Fruit fly (Drosophila melanogaster) whole organism, embryonic: ENCODE measurements around the gene CG10116.
A peak's percentile ranks its signal among the peaks of the same experiment; 100 is the strongest.

ENCODE experiments used
- CG10431 ChIP-seq: fragments of 200-800 bp; sonication (Bioruptor generic); optimal IDR thresholded peaks from 3 replicates; lab custom pipeline; 2018; ENCODE audit warnings: missing biosample characterization, mild to moderate bottlenecking, missing genetic modification characterization
- CG11560 ChIP-seq: fragments of 200-800 bp; sonication (Bioruptor generic); IDR thresholded peaks from 3 replicates; pipeline ENCODE4 v1.3.6; 2022; ENCODE audit warnings: missing biosample characterization, missing genetic modification characterization
- CG12071 ChIP-seq: fragments of 200-800 bp; sonication (Bioruptor generic); optimal IDR thresholded peaks from 3 replicates; lab custom pipeline; 2018; ENCODE audit warnings: missing biosample characterization, mild to moderate bottlenecking, missing genetic modification characterization
- CG12236 ChIP-seq: fragments of 200-800 bp; sonication (Bioruptor generic); optimal IDR thresholded peaks from 2 replicates; lab custom pipeline; 2016; ENCODE audit warnings: missing biosample characterization, missing genetic modification characterization
- CG1233 ChIP-seq: fragments of 200-800 bp; sonication (Bioruptor generic); optimal IDR thresholded peaks from 4 replicates; lab custom pipeline; 2018; ENCODE audit warnings: missing biosample characterization, mild to moderate bottlenecking, missing genetic modification characterization
- CG12391 ChIP-seq: fragments of 200-800 bp; sonication (Bioruptor generic); optimal IDR thresholded peaks from 3 replicates; lab custom pipeline; 2018; ENCODE audit warnings: missing biosample characterization, mild to moderate bottlenecking, missing genetic modification characterization, moderate library complexity
- CG14667 ChIP-seq: fragments of 200-800 bp; sonication (Bioruptor generic); IDR thresholded peaks from 2 replicates; pipeline ENCODE4 v1.3.6; 2022; ENCODE audit warnings: missing biosample characterization, missing genetic modification characterization
- CG1529 ChIP-seq: fragments of 200-800 bp; sonication (Bioruptor generic); optimal IDR thresholded peaks from 3 replicates; lab custom pipeline; 2018; ENCODE audit warnings: missing biosample characterization, missing genetic modification characterization
- CG15696 ChIP-seq: fragments of 200-800 bp; sonication (Bioruptor generic); optimal IDR thresholded peaks from 2 replicates; lab custom pipeline; 2019; ENCODE audit warnings: missing biosample characterization, mild to moderate bottlenecking, missing genetic modification characterization, moderate library complexity
- CG1602 ChIP-seq: fragments of 200-800 bp; sonication (Bioruptor generic); optimal IDR thresholded peaks from 3 replicates; lab custom pipeline; 2016; ENCODE audit warnings: missing biosample characterization, missing genetic modification characterization
- CG17186 ChIP-seq: fragments of 200-800 bp; sonication (Bioruptor generic); optimal IDR thresholded peaks from 3 replicates; lab custom pipeline; 2017; ENCODE audit warnings: missing biosample characterization, missing genetic modification reagents, missing genetic modification characterization
- CG17829 ChIP-seq: fragments of 200-800 bp; optimal IDR thresholded peaks from 2 replicates; lab custom pipeline; 2019; ENCODE audit warnings: missing biosample characterization, mild to moderate bottlenecking, missing genetic modification characterization, moderate library complexity
- CG2120 ChIP-seq: fragments of 200-800 bp; sonication (Bioruptor generic); optimal IDR thresholded peaks from 3 replicates; lab custom pipeline; 2016; ENCODE audit warnings: missing biosample characterization, missing genetic modification characterization
- CG3281 ChIP-seq: fragments of 200-800 bp; sonication (Bioruptor generic); optimal IDR thresholded peaks from 3 replicates; lab custom pipeline; 2017; ENCODE audit warnings: missing biosample characterization, mild to moderate bottlenecking, missing genetic modification characterization
- CG3407 ChIP-seq: fragments of 200-800 bp; sonication (Bioruptor generic); optimal IDR thresholded peaks from 2 replicates; lab custom pipeline; 2018; ENCODE audit warnings: missing biosample characterization, mild to moderate bottlenecking, missing genetic modification characterization
- CG3838 ChIP-seq: fragments of 200-800 bp; sonication (Bioruptor generic); optimal IDR thresholded peaks from 3 replicates; lab custom pipeline; 2016; ENCODE audit warnings: missing biosample characterization, missing genetic modification characterization
- CG6254 ChIP-seq: fragments of 200-800 bp; sonication (Bioruptor generic); optimal IDR thresholded peaks from 3 replicates; lab custom pipeline; 2017; ENCODE audit warnings: mild to moderate bottlenecking, missing biosample characterization, missing genetic modification reagents, missing genetic modification characterization
- CG6854 ChIP-seq: fragments of 200-800 bp; sonication (Bioruptor generic); optimal IDR thresholded peaks from 3 replicates; lab custom pipeline; 2017; ENCODE audit warnings: missing biosample characterization, mild to moderate bottlenecking, missing genetic modification characterization
- CHES-1-like ChIP-seq: fragments of 200-800 bp; sonication (Bioruptor generic); optimal IDR thresholded peaks from 2 replicates; lab custom pipeline; 2016; ENCODE audit warnings: missing biosample characterization, missing genetic modification characterization
- Doc2 ChIP-seq: fragments of 200-800 bp; sonication (Bioruptor generic); IDR thresholded peaks from 2 replicates; pipeline ENCODE4 v1.3.6; 2022; ENCODE audit warnings: missing biosample characterization, missing genetic modification characterization
- Eip74EF ChIP-seq, 2 experiments: fragments of 200-800 bp in 1 of 2; fragments of >200 bp in 1 of 2; sonication (Bioruptor generic) in 1 of 2; optimal IDR thresholded peaks; 2 replicates each; lab custom pipeline; 2017 to 2019; ENCODE audit warnings: missing biosample characterization in 2 of 2, missing genetic modification characterization in 2 of 2, mild to moderate bottlenecking in 1 of 2, moderate library complexity in 1 of 2
- H2.0 ChIP-seq: fragments of 200-800 bp; sonication (Bioruptor generic); IDR thresholded peaks from 2 replicates; pipeline ENCODE4 v1.3.6; 2022; ENCODE audit warnings: missing biosample characterization, missing genetic modification characterization
- HLH54F ChIP-seq: fragments of 200-800 bp; sonication (Bioruptor generic); optimal IDR thresholded peaks from 3 replicates; lab custom pipeline; 2016; ENCODE audit warnings: missing biosample characterization, missing genetic modification characterization
- Jarid2 ChIP-seq: fragments of 200-800 bp; sonication (Bioruptor generic); optimal IDR thresholded peaks from 3 replicates; lab custom pipeline; 2017; ENCODE audit warnings: mild to moderate bottlenecking, missing biosample characterization, missing genetic modification reagents, missing genetic modification characterization
- Lim3 ChIP-seq: fragments of 200-800 bp; sonication (Bioruptor generic); IDR thresholded peaks from 2 replicates; pipeline ENCODE4 v1.3.6; 2022; ENCODE audit warnings: missing biosample characterization, missing genetic modification characterization
- Lpt ChIP-seq: fragments of >200 bp; optimal IDR thresholded peaks from 2 replicates; lab custom pipeline; 2018; ENCODE audit warnings: missing biosample characterization, missing genetic modification characterization
- MBD-R2 ChIP-seq: fragments of 200-800 bp; sonication (Bioruptor generic); IDR thresholded peaks from 2 replicates; pipeline ENCODE4 v1.3.6; 2022; ENCODE audit warnings: missing biosample characterization, missing genetic modification characterization
- NFAT ChIP-seq: fragments of 200-800 bp; sonication (Bioruptor generic); IDR thresholded peaks from 2 replicates; pipeline ENCODE4 v1.3.6; 2022; ENCODE audit warnings: missing biosample characterization, missing genetic modification characterization
- Ssrp ChIP-seq: fragments of 200-800 bp; sonication (Bioruptor generic); optimal IDR thresholded peaks from 2 replicates; lab custom pipeline; 2018; ENCODE audit warnings: missing biosample characterization, mild to moderate bottlenecking, missing genetic modification characterization, moderate library complexity
- Usf ChIP-seq: fragments of 200-800 bp; sonication (Bioruptor generic); optimal IDR thresholded peaks from 2 replicates; lab custom pipeline; 2017; ENCODE audit warnings: missing genotype, missing biosample characterization, missing genetic modification characterization
- Vsx1 ChIP-seq: fragments of 200-800 bp; sonication (Bioruptor generic); optimal IDR thresholded peaks from 2 replicates; lab custom pipeline; 2017; ENCODE audit warnings: missing biosample characterization, mild to moderate bottlenecking, missing genetic modification characterization, missing genetic modification reagents
- YL-1 ChIP-seq: fragments of 200-800 bp; sonication (Bioruptor generic); optimal IDR thresholded peaks from 3 replicates; lab custom pipeline; 2017; ENCODE audit warnings: missing biosample characterization, mild to moderate bottlenecking, missing genetic modification characterization
- amos ChIP-seq: fragments of 200-800 bp; sonication (Bioruptor generic); IDR thresholded peaks from 2 replicates; pipeline ENCODE4 v1.3.6; 2022; ENCODE audit warnings: missing biosample characterization, missing genetic modification characterization; ENCODE audit not compliant: partially characterized antibody
- ase ChIP-seq: fragments of 200-800 bp; sonication (Bioruptor generic); IDR thresholded peaks from 3 replicates; pipeline ENCODE4 v1.3.6; 2022; ENCODE audit warnings: missing biosample characterization, missing genetic modification characterization
- corto ChIP-seq: fragments of 200-800 bp; sonication (Bioruptor generic); optimal IDR thresholded peaks from 2 replicates; lab custom pipeline; 2016; ENCODE audit warnings: missing biosample characterization, mild to moderate bottlenecking, missing genetic modification characterization, moderate library complexity
- dm ChIP-seq: fragments of 200-800 bp; sonication (Bioruptor generic); optimal IDR thresholded peaks from 3 replicates; lab custom pipeline; 2016; ENCODE audit warnings: missing biosample characterization, missing genetic modification characterization
- ftz-f1 ChIP-seq: fragments of 200-800 bp; sonication (Bioruptor generic); optimal IDR thresholded peaks from 2 replicates; lab custom pipeline; 2016; ENCODE audit warnings: missing biosample characterization, missing genetic modification characterization
- grau ChIP-seq: fragments of 200-800 bp; optimal IDR thresholded peaks from 3 replicates; lab custom pipeline; 2019; ENCODE audit warnings: missing biosample characterization, mild to moderate bottlenecking, missing genetic modification characterization, moderate library complexity
- gsb-n ChIP-seq: fragments of 200-800 bp; sonication (Bioruptor generic); optimal IDR thresholded peaks from 3 replicates; lab custom pipeline; 2018; ENCODE audit warnings: missing biosample characterization, mild to moderate bottlenecking, missing genetic modification characterization
- jumu ChIP-seq: fragments of 200-800 bp; sonication (Bioruptor generic); optimal IDR thresholded peaks from 3 replicates; lab custom pipeline; 2016; ENCODE audit warnings: missing biosample characterization, missing genetic modification characterization
- kah ChIP-seq: fragments of 200-800 bp; sonication (Bioruptor generic); optimal IDR thresholded peaks from 2 replicates; lab custom pipeline; 2018; ENCODE audit warnings: missing biosample characterization, mild to moderate bottlenecking, missing genetic modification characterization
- lbe ChIP-seq: fragments of 200-800 bp; sonication (Bioruptor generic); optimal IDR thresholded peaks from 2 replicates; lab custom pipeline; 2016; ENCODE audit warnings: missing biosample characterization, mild to moderate bottlenecking, missing genetic modification characterization
- nom ChIP-seq: fragments of 200-800 bp; sonication (Bioruptor generic); optimal IDR thresholded peaks from 2 replicates; lab custom pipeline; 2017; ENCODE audit warnings: missing biosample characterization, missing genetic modification characterization, mild to moderate bottlenecking, moderate library complexity, missing genetic modification reagents
- run ChIP-seq: fragments of 200-800 bp; sonication (Bioruptor generic); optimal IDR thresholded peaks from 3 replicates; lab custom pipeline; 2018; ENCODE audit warnings: missing biosample characterization, mild to moderate bottlenecking, missing genetic modification characterization
- ssp ChIP-seq: fragments of 200-800 bp; sonication (Bioruptor generic); IDR thresholded peaks from 2 replicates; pipeline ENCODE4 v1.3.6; 2022; ENCODE audit warnings: missing biosample characterization, missing genetic modification characterization
- stc ChIP-seq: fragments of 200-800 bp; sonication (Bioruptor generic); IDR thresholded peaks from 2 replicates; pipeline ENCODE4 v1.3.6; 2022; ENCODE audit warnings: missing biosample characterization, missing genetic modification characterization
- tio ChIP-seq: fragments of 200-800 bp; sonication (Bioruptor generic); optimal IDR thresholded peaks from 2 replicates; lab custom pipeline; 2017; ENCODE audit warnings: missing biosample characterization, missing genetic modification characterization, inconsistent platforms
- toy ChIP-seq: fragments of 200-800 bp; sonication (Bioruptor generic); IDR thresholded peaks from 2 replicates; pipeline ENCODE4 v1.3.6; 2022; ENCODE audit warnings: missing biosample characterization, missing genetic modification characterization
- twi ChIP-seq: fragments of 200-800 bp; optimal IDR thresholded peaks from 2 replicates; lab custom pipeline; 2019; ENCODE audit warnings: missing biosample characterization, mild to moderate bottlenecking, missing genetic modification characterization, moderate library complexity
- zen ChIP-seq: fragments of 200-800 bp; sonication (Bioruptor generic); optimal IDR thresholded peaks from 3 replicates; lab custom pipeline; 2018; ENCODE audit warnings: missing biosample characterization, mild to moderate bottlenecking, missing genetic modification characterization, moderate library complexity

Gene CG10116

DNA sequence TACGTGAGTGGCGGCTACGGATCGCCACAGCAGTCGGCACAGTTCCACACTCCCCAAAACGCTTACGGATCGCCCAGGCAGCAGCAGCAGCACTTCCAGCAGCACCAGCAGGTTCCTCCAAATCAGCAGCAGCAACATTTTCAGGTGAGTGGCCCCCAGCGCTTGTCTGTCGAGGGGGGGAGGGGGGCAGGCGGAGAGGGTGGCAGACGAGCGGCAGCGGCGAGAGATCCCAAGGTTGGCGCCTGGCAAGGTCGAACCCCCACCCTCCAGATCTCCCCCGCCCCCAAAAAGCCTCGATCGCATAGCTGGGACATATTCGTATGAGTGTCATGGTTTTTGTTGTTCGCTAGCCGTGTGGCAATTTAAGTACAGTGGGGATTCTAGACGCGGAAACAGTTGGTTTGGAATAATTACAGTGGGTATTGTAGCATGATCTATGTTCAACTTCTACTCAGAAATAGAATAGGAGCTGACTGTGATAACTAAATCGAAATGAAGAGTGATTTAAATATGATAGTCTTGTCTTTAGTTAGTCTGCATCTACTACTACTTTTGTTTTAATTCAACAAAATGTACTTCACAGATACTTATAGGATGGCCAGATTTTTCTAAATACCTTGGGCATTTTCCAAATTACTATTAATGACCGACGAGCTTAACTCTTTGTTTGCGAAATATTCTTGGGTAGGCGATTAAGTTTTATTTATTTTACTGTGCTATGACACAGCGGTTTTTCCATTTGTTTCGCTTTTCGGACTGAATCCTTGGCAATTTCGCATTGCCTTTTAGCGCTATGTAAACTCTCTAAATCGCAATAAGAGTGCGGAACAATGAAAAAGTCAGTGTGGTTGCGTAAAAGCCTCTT is 21.5 kb upstream of the CG10116 start (continued):
- no peak for TF ChIP-seq zen (tag; lab: Kevin White, UChicago)
- TF ChIP-seq ftz-f1 (GFP tag; lab: Kevin White, UChicago), result peak; percentile 89
- no peak for TF ChIP-seq CG3838
- no peak for TF ChIP-seq ssp
- TF ChIP-seq CG1529, result no peak
- TF ChIP-seq Lpt, result no peak
- TF ChIP-seq NFAT (GFP tag; lab: Robert Waterston, UW), result no peak
- TF ChIP-seq Vsx1, result no peak
- TF ChIP-seq CG17186 (GFP tag; lab: Kevin White, UChicago), result no peak
- no peak for TF ChIP-seq jumu (GFP tag; lab: Kevin White, UChicago)
- TF ChIP-seq nom, result no peak
- TF ChIP-seq grau, result peak; percentile 86
- no peak for TF ChIP-seq CG14667 (GFP tag; lab: Robert Waterston, UW)
- no peak for TF ChIP-seq CG10431 (GFP tag; lab: Kevin White, UChicago)
- no peak for TF ChIP-seq CG1602 (GFP tag; lab: Kevin White, UChicago)
- no peak for TF ChIP-seq CG3407 (GFP tag; lab: Kevin White, UChicago)
- TF ChIP-seq CG2120 (GFP tag; lab: Kevin White, UChicago), result peak; percentile 60
- no peak for TF ChIP-seq kah (GFP tag; lab: Kevin White, UChicago)
- TF ChIP-seq Ssrp (tag; lab: Kevin White, UChicago), result no peak
- TF ChIP-seq CG3281 (GFP tag; lab: Kevin White, UChicago), result no peak
- TF ChIP-seq twi (tag; lab: Kevin White, UChicago), result no peak
- no peak for TF ChIP-seq CG17829
- TF ChIP-seq Lim3 (GFP tag; lab: Robert Waterston, UW), result no peak
- no peak for TF ChIP-seq CG12071
- no peak for TF ChIP-seq toy (GFP tag; lab: Robert Waterston, UW)
- no peak for TF ChIP-seq ase
- no peak for TF ChIP-seq CG1233 (GFP tag; lab: Kevin White, UChicago)
- TF ChIP-seq MBD-R2 (GFP tag; lab: Robert Waterston, UW), result no peak
- no peak for TF ChIP-seq gsb-n (tag; lab: Kevin White, UChicago)
- TF ChIP-seq corto, result no peak
- TF ChIP-seq lbe (GFP tag; lab: Kevin White, UChicago), result no peak
- no peak for TF ChIP-seq Eip74EF (GFP tag; optimal IDR thresholded peaks at IDR 0.05; lab: Kevin White, UChicago)
- no peak for TF ChIP-seq HLH54F (GFP tag; lab: Kevin White, UChicago)
- no peak for TF ChIP-seq Jarid2 (GFP tag; lab: Kevin White, UChicago)
- TF ChIP-seq CHES-1-like (GFP tag; lab: Kevin White, UChicago), result no peak
- TF ChIP-seq YL-1 (GFP tag; lab: Kevin White, UChicago), result no peak
- no peak for TF ChIP-seq H2.0 (GFP tag; lab: Robert Waterston, UW)
- TF ChIP-seq CG6854 (GFP tag; lab: Kevin White, UChicago), result no peak
- TF ChIP-seq CG12391 (tag; lab: Kevin White, UChicago), result peak; percentile 10
- no peak; the same call in 1 of the 2 replicates for TF ChIP-seq amos (GFP tag; lab: Robert Waterston, UW)
- TF ChIP-seq CG15696 (tag; lab: Kevin White, UChicago), result no peak
- TF ChIP-seq run, result no peak
- TF ChIP-seq dm (GFP tag; lab: Kevin White, UChicago), result no peak
- TF ChIP-seq Usf (GFP tag; lab: Kevin White, UChicago), result no peak
- TF ChIP-seq CG12236, result no peak
- TF ChIP-seq CG11560 (tag; lab: Robert Waterston, UW), result no peak
- no peak for TF ChIP-seq stc
- no peak for TF ChIP-seq Doc2 (GFP tag; lab: Robert Waterston, UW)
- no peak for TF ChIP-seq tio (GFP tag; lab: Kevin White, UChicago)
- TF ChIP-seq CG6254 (GFP tag; lab: Kevin White, UChicago), result no peak
